Worm (Caenorhabditis elegans): ENCODE results near the gene R07C3.13.

- no peak for TF ChIP-seq ceh-36 (tag; optimal IDR thresholded peaks at IDR 0.05)
- TF ChIP-seq B0310.2 (tag; optimal IDR thresholded peaks at IDR 0.05): no peak
Measured at ce11 chrII:950374-950773, 23.1 kb upstream of the R07C3.13 start.
